Worm (Caenorhabditis elegans): ENCODE results near the gene rpl-32.
"Not testable (repeated sequence)": the region's sequence is repeated elsewhere in the genome, so short reads cannot be mapped to it uniquely, and the experiment has no call there.

Gene rpl-32

DNA sequence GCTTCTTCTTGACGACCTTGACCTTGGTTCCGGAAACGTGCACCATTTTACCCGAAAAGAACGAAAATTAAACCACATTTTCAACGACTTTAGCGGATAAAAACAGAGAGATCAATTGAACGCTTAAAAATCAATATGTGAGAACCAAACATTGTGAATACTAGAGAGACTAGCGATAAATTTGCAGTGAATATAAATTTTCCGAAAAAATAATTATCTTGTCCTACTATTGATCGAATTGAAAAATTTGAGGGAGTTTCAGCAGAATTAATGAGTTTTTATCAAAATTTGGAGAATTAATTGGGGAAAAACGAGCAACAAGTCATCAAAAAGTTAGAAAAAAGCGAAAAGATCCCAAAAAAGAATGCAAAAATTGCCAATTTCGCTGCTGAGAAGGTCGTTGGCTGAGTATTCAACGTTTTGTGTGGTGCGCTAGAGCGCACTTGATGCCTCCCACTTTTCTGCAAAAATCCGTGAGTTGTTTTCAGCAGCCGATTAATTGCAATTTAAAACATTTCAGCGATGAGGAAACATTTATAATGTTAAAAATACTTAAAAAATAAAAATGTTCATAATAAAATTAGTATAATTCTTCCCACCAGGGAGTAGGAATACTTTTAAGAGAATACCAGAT is at the start of gene rpl-32 (continued):
- TF ChIP-seq ztf-22 (GFP tag; optimal IDR thresholded peaks at IDR 0.05) (no peak), attf-5 (GFP tag; optimal IDR thresholded peaks at IDR 0.05) (peak; percentile 91), let-607 (tag; optimal IDR thresholded peaks at IDR 0.05) (peak in 1 of 2 experiments; percentile 54), tlf-1 (GFP tag; optimal IDR thresholded peaks at IDR 0.05) (peak; percentile 45), C17E4.6 (GFP tag; IDR thresholded peaks at IDR 0.05) (no peak), mes-4 (tag; optimal IDR thresholded peaks at IDR 0.05) (no peak), gei-17 (GFP tag; optimal IDR thresholded peaks at IDR 0.05) (no peak)

- TF ChIP-seq egl-44 (GFP tag; IDR thresholded peaks at IDR 0.05): peak; percentile 94
- peak; percentile 58 for TF ChIP-seq hmg-1.2 (GFP tag; IDR thresholded peaks at IDR 0.05)
- peak; percentile 74 for TF ChIP-seq hsf-1 (GFP tag; IDR thresholded peaks at IDR 0.05)
- TF ChIP-seq attf-6 (GFP tag; IDR thresholded peaks at IDR 0.05): peak; percentile 57; the same call in 1 of the 2 replicates
- peak; percentile 92; the same call in 1 of the 2 replicates for TF ChIP-seq aptf-3 (GFP tag; IDR thresholded peaks at IDR 0.05)
- TF ChIP-seq ceh-40 (GFP tag; IDR thresholded peaks at IDR 0.05): peak; percentile 77; the same call in 1 of the 2 replicates
- peak; percentile 78 for TF ChIP-seq madf-6 (GFP tag; IDR thresholded peaks at IDR 0.05)
- peak; percentile 94 for TF ChIP-seq cebp-2 (GFP tag; IDR thresholded peaks at IDR 0.05)
- 0 out of 2 replicates have a peak, but pooled peaks have one; percentile 59 for TF ChIP-seq bed-2 (GFP tag; IDR thresholded peaks at IDR 0.05)
- TF ChIP-seq madf-8 (GFP tag; conservative IDR thresholded peaks at IDR 0.05): peak; percentile 37; the same call in 1 of the 2 replicates
- TF ChIP-seq ekl-4 (GFP tag; IDR thresholded peaks at IDR 0.05): peak; percentile 73
- not testable (repeated sequence) for TF ChIP-seq rpc-1 (optimal IDR thresholded peaks at IDR 0.05)
- peak; percentile 41 for TF ChIP-seq rpc-1 (tag; optimal IDR thresholded peaks at IDR 0.05)
- peak; percentile 57 for TF ChIP-seq F33H1.4 (GFP tag; IDR thresholded peaks at IDR 0.05)
- peak; percentile 53; the same call in 1 of the 2 replicates for TF ChIP-seq ceh-100 (GFP tag; IDR thresholded peaks at IDR 0.05)
- peak; percentile 78; the same call in 1 of the 2 replicates for TF ChIP-seq Y95B8A.8 (GFP tag; IDR thresholded peaks at IDR 0.05)
- peak; percentile 58 for TF ChIP-seq pbrm-1 (GFP tag; IDR thresholded peaks at IDR 0.05)
- TF ChIP-seq lin-26 (GFP tag; IDR thresholded peaks at IDR 0.05): peak; percentile 99
- peak; percentile 70; the same call in 1 of the 2 replicates for TF ChIP-seq Y53G8AR.9 (GFP tag; conservative IDR thresholded peaks at IDR 0.05)
- peak; percentile 75 for TF ChIP-seq tbp1 (GFP tag; optimal IDR thresholded peaks at IDR 0.05)
- peak; percentile 80 for TF ChIP-seq dox-1 (GFP tag; IDR thresholded peaks at IDR 0.05)
- 0 out of 2 replicates have a peak, but pooled peaks have one; percentile 54 for TF ChIP-seq sea-2 (GFP tag; IDR thresholded peaks at IDR 0.05)
- TF ChIP-seq D2030.7 (GFP tag; IDR thresholded peaks at IDR 0.05): peak; percentile 83
- peak; percentile 12 for TF ChIP-seq ztf-18 (tag; optimal IDR thresholded peaks at IDR 0.05)
- TF ChIP-seq Y56A3A.18 (GFP tag; IDR thresholded peaks at IDR 0.05): peak; percentile 78; the same call in 1 of the 2 replicates
- TF ChIP-seq ztf-28 (GFP tag; IDR thresholded peaks at IDR 0.05): peak; percentile 88
- peak; percentile 71; the same call in 1 of the 2 replicates for TF ChIP-seq C17E4.6 (GFP tag; IDR thresholded peaks at IDR 0.05)
- TF ChIP-seq hmg-20 (GFP tag; IDR thresholded peaks at IDR 0.05): peak; percentile 69
- TF ChIP-seq F37B4.10 (GFP tag; IDR thresholded peaks at IDR 0.05): 0 out of 2 replicates have a peak, but pooled peaks have one; percentile 76
- 0 out of 2 replicates have a peak, but pooled peaks have one; percentile 39 for TF ChIP-seq Y79H2A.3 (GFP tag; conservative IDR thresholded peaks at IDR 0.05)
- TF ChIP-seq B0261.1 (tag; optimal IDR thresholded peaks at IDR 0.05): peak; percentile 40
- TF ChIP-seq ceh-58 (GFP tag; IDR thresholded peaks at IDR 0.05): peak; percentile 93; the same call in 1 of the 2 replicates
- TF ChIP-seq nhr-120 (GFP tag; IDR thresholded peaks at IDR 0.05): 0 out of 2 replicates have a peak, but pooled peaks have one; percentile 45
- TF ChIP-seq F39B2.1 (GFP tag; IDR thresholded peaks at IDR 0.05): peak; percentile 74; the same call in 1 of the 2 replicates
- 0 out of 2 replicates have a peak, but pooled peaks have one; percentile 42 for TF ChIP-seq let-526 (GFP tag; IDR thresholded peaks at IDR 0.05)
- TF ChIP-seq mcd-1 (GFP tag; IDR thresholded peaks at IDR 0.05): peak; percentile 67
- peak; percentile 50; the same call in 1 of the 2 replicates for TF ChIP-seq ceh-91 (GFP tag; IDR thresholded peaks at IDR 0.05)
- TF ChIP-seq ztf-25 (GFP tag; IDR thresholded peaks at IDR 0.05): peak; percentile 90
- peak; percentile 89 for TF ChIP-seq nfyb-1 (GFP tag; IDR thresholded peaks at IDR 0.05)
- TF ChIP-seq rcor-1 (GFP tag; IDR thresholded peaks at IDR 0.05): peak; percentile 70
These were observed 45.7 kb upstream of the rpl-32 start for ce11 chrII:9102623-9103022.
